Fruit fly (Drosophila melanogaster) whole organism, embryonic: ENCODE measurements around the gene meep.

Experiments used
- CG10565 ChIP-seq: fragments of 200-800 bp; sonication (Bioruptor generic); optimal IDR thresholded peaks from 3 replicates; lab custom pipeline; 2016; ENCODE audit warnings: missing biosample characterization, mild to moderate bottlenecking, missing genetic modification characterization
- CG12942 ChIP-seq: fragments of 200-800 bp; sonication (Bioruptor generic); optimal IDR thresholded peaks from 3 replicates; lab custom pipeline; 2016; ENCODE audit warnings: missing biosample characterization, missing genetic modification characterization
- CG6791 ChIP-seq: fragments of 200-800 bp; sonication (Bioruptor generic); IDR thresholded peaks from 3 replicates; pipeline ENCODE4 v1.3.6; 2022; ENCODE audit warnings: missing biosample characterization, missing genetic modification characterization; ENCODE audit not compliant: partially characterized antibody
- Dp ChIP-seq: fragments of 200-800 bp; sonication (Bioruptor generic); optimal IDR thresholded peaks from 2 replicates; lab custom pipeline; 2018; ENCODE audit warnings: missing biosample characterization, mild to moderate bottlenecking, missing genetic modification characterization, moderate library complexity
- Hr78 ChIP-seq, 2 experiments: fragments of 200-800 bp in 1 of 2; fragments of >200 bp in 1 of 2; sonication (Bioruptor generic) in 1 of 2; optimal IDR thresholded peaks; 2 replicates each; lab custom pipeline; 2017 to 2019; ENCODE audit warnings: missing biosample characterization in 2 of 2, missing genetic modification characterization in 2 of 2, mild to moderate bottlenecking in 1 of 2, moderate library complexity in 1 of 2
- exex ChIP-seq: fragments of 200-800 bp; sonication (Bioruptor generic); optimal IDR thresholded peaks from 4 replicates; lab custom pipeline; 2018; ENCODE audit warnings: missing biosample characterization, mild to moderate bottlenecking, missing genetic modification characterization, moderate library complexity
- luna ChIP-seq: fragments of 200-800 bp; sonication (Bioruptor generic); optimal IDR thresholded peaks from 2 replicates; lab custom pipeline; 2016; ENCODE audit warnings: missing biosample characterization, missing genetic modification characterization
- tll ChIP-seq, 2 experiments: fragments of 200-800 bp in 1 of 2; fragments of >200 bp in 1 of 2; sonication (Bioruptor generic) in 1 of 2; optimal IDR thresholded peaks; 2 replicates each; lab custom pipeline; 2017 to 2019; ENCODE audit warnings: missing biosample characterization in 2 of 2, missing genetic modification characterization in 2 of 2, mild to moderate bottlenecking in 1 of 2, moderate library complexity in 1 of 2
- zf30C ChIP-seq: fragments of 200-800 bp; sonication (Bioruptor generic); optimal IDR thresholded peaks from 3 replicates; lab custom pipeline; 2018; ENCODE audit warnings: missing biosample characterization, mild to moderate bottlenecking, missing genetic modification characterization

- TF ChIP-seq exex: no peak
- no peak for TF ChIP-seq tll (GFP tag; optimal IDR thresholded peaks at IDR 0.05; lab: Kevin White, UChicago)
- TF ChIP-seq Dp: no peak
- TF ChIP-seq zf30C (GFP tag; lab: Kevin White, UChicago): no peak
- no peak for TF ChIP-seq Hr78 (GFP tag; optimal IDR thresholded peaks at IDR 0.05; lab: Kevin White, UChicago)
- no peak for TF ChIP-seq luna (GFP tag; lab: Kevin White, UChicago)
- no peak for TF ChIP-seq CG12942
- no peak for TF ChIP-seq CG10565
- no peak for TF ChIP-seq CG6791 (GFP tag; lab: Robert Waterston, UW)
Observed at dm6 chr3L:1170611-1171010, 32.2 kb downstream of the meep start.
